Worm (Caenorhabditis elegans) whole organism, L4 larva: ENCODE results near the gene srw-48.
A peak's percentile ranks its signal among the peaks of the same experiment; 100 is the strongest.

Source experiments
- F10B5.3 ChIP-seq: sonication (generic microtip); optimal IDR thresholded peaks from 2 replicates; lab custom pipeline; 2016; ENCODE audit warnings: mild to moderate bottlenecking, missing genetic modification characterization, missing compliant biosample characterization
- F26F4.8 ChIP-seq: fragments of 200-800 bp; sonication (Bioruptor generic); conservative IDR thresholded peaks from 2 replicates; pipeline ENCODE4 v1.3.6; 2022; ENCODE audit warnings: missing genetic modification characterization, missing compliant biosample characterization
- R02D3.7 ChIP-seq: fragments of 150-350 bp; sonication (generic microtip); optimal IDR thresholded peaks from 3 replicates; lab custom pipeline; 2014; ENCODE audit warnings: missing biosample characterization, missing genetic modification characterization
- T20F7.1 ChIP-seq: fragments of 200-800 bp; sonication (Bioruptor generic); optimal IDR thresholded peaks from 2 replicates; lab custom pipeline; 2018; ENCODE audit warnings: mild to moderate bottlenecking, missing genetic modification characterization, missing compliant biosample characterization
- T26A8.4 ChIP-seq: fragments of 200-800 bp; sonication (Bioruptor generic); IDR thresholded peaks from 2 replicates; pipeline ENCODE4 v1.3.6; 2022; ENCODE audit warnings: missing genetic modification characterization, missing compliant biosample characterization
- Y105C5A.15 ChIP-seq: fragments of 200-800 bp; sonication (Bioruptor generic); IDR thresholded peaks from 2 replicates; pipeline ENCODE4 v1.3.6; 2022; ENCODE audit warnings: missing genetic modification characterization, missing compliant biosample characterization
- aha-1 ChIP-seq: fragments of 150-350 bp; peaks from one replicate; lab custom pipeline; 2014; ENCODE audit warnings: missing biosample characterization, missing genetic modification characterization
- aly-2 ChIP-seq: sonication (generic microtip); optimal IDR thresholded peaks from 2 replicates; lab custom pipeline; 2018; ENCODE audit warnings: missing biosample characterization, missing genetic modification characterization
- attf-4 ChIP-seq: sonication (generic microtip); optimal IDR thresholded peaks from 3 replicates; lab custom pipeline; 2017; ENCODE audit warnings: missing biosample characterization, missing genetic modification characterization
- cey-2 ChIP-seq: sonication (generic microtip); optimal IDR thresholded peaks from 3 replicates; lab custom pipeline; 2017; ENCODE audit warnings: missing genetic modification characterization, mild to moderate bottlenecking, missing compliant biosample characterization, antibody characterized with exemption, borderline replicate concordance; ENCODE audit not compliant: insufficient read depth
- ctbp-1 ChIP-seq: fragments of 200-800 bp; sonication (Bioruptor generic); IDR thresholded peaks from 2 replicates; pipeline ENCODE4 v1.3.6; 2022; ENCODE audit warnings: missing genetic modification reagents, missing genetic modification characterization, missing compliant biosample characterization
- daf-19 ChIP-seq: fragments of 200-800 bp; sonication (Bioruptor generic); conservative IDR thresholded peaks from 2 replicates; pipeline ENCODE4 v1.3.6; 2022; ENCODE audit warnings: missing genetic modification characterization, missing compliant biosample characterization
- duxl-1 ChIP-seq: sonication (generic microtip); optimal IDR thresholded peaks from 2 replicates; lab custom pipeline; 2016; ENCODE audit warnings: mild to moderate bottlenecking, missing genetic modification characterization, moderate library complexity, missing compliant biosample characterization; ENCODE audit not compliant: poor library complexity
- dve-1 ChIP-seq: sonication (generic microtip); optimal IDR thresholded peaks from 2 replicates; lab custom pipeline; 2017; ENCODE audit warnings: antibody characterized with exemption, mild to moderate bottlenecking, missing genetic modification characterization, missing compliant biosample characterization; ENCODE audit not compliant: insufficient read depth
- fkh-10 ChIP-seq: fragments of 150-350 bp; optimal IDR thresholded peaks from 2 replicates; lab custom pipeline; 2014; ENCODE audit warnings: missing biosample characterization, missing genetic modification reagents, missing genetic modification characterization
- fos-1 ChIP-seq: fragments of 150-350 bp; optimal IDR thresholded peaks from 2 replicates; lab custom pipeline; 2014; ENCODE audit warnings: missing biosample characterization, missing genetic modification characterization
- hif-1 ChIP-seq, 2 experiments: sonication (generic microtip); optimal IDR thresholded peaks; 2 replicates each; lab custom pipeline; 2016 to 2017; ENCODE audit warnings: missing compliant biosample characterization in 2 of 2, missing genetic modification characterization in 2 of 2, missing genetic modification reagents in 2 of 2, missing genotype in 2 of 2, mild to moderate bottlenecking in 1 of 2
- hmg-1.1 ChIP-seq: fragments of 200-800 bp; sonication (Bioruptor generic); IDR thresholded peaks from 2 replicates; pipeline ENCODE4 v1.3.6; 2022; ENCODE audit warnings: missing genetic modification reagents, missing genetic modification characterization, missing compliant biosample characterization
- lim-7 ChIP-seq: fragments of 200-800 bp; sonication (Bioruptor generic); IDR thresholded peaks from 2 replicates; pipeline ENCODE4 v1.3.6; 2022; ENCODE audit warnings: missing genetic modification characterization, missing compliant biosample characterization
- lin-29 ChIP-seq: fragments of 200-800 bp; sonication (Bioruptor generic); IDR thresholded peaks from 2 replicates; pipeline ENCODE4 v1.3.6; 2022; ENCODE audit warnings: missing genetic modification reagents, missing genetic modification characterization, missing compliant biosample characterization
- lin-38 ChIP-seq: fragments of 200-800 bp; sonication (Bioruptor generic); IDR thresholded peaks from 2 replicates; pipeline ENCODE4 v1.3.6; 2022; ENCODE audit warnings: missing genetic modification reagents, missing genetic modification characterization, missing compliant biosample characterization
- madf-5 ChIP-seq, 2 experiments: fragments of 200-800 bp; sonication (Bioruptor generic); IDR thresholded peaks; 2 replicates each; pipeline ENCODE4 v1.3.6; 2022; ENCODE audit warnings: missing compliant biosample characterization in 2 of 2, missing genetic modification characterization in 2 of 2
- mep-1 ChIP-seq: fragments of 150-350 bp; sonication (generic microtip); optimal IDR thresholded peaks from 3 replicates; lab custom pipeline; 2014; ENCODE audit warnings: missing biosample characterization, missing genetic modification characterization
- mes-2 ChIP-seq: sonication (generic microtip); optimal IDR thresholded peaks from 2 replicates; lab custom pipeline; 2016; ENCODE audit warnings: missing genotype, mild to moderate bottlenecking, missing genetic modification characterization, missing compliant biosample characterization; ENCODE audit not compliant: poor library complexity, severe bottlenecking
- mxl-2 ChIP-seq: fragments of 200-800 bp; sonication (Bioruptor generic); conservative IDR thresholded peaks from 2 replicates; pipeline ENCODE4 v1.3.6; 2022; ENCODE audit warnings: missing genetic modification reagents, missing genetic modification characterization, missing compliant biosample characterization
- nhr-102 ChIP-seq: sonication (generic microtip); optimal IDR thresholded peaks from 2 replicates; lab custom pipeline; 2016; ENCODE audit warnings: mild to moderate bottlenecking, missing genetic modification characterization, moderate library complexity, missing compliant biosample characterization
- nhr-11 ChIP-seq: fragments of 150-350 bp; optimal IDR thresholded peaks from 2 replicates; lab custom pipeline; 2014; ENCODE audit warnings: missing biosample characterization, missing genetic modification characterization
- nhr-25 ChIP-seq: sonication (generic microtip); optimal IDR thresholded peaks from 2 replicates; lab custom pipeline; 2017; ENCODE audit warnings: missing genetic modification characterization, mild to moderate bottlenecking, missing compliant biosample characterization, antibody characterized with exemption, moderate library complexity, borderline replicate concordance; ENCODE audit not compliant: insufficient read depth
- nhr-28 ChIP-seq: fragments of 150-350 bp; optimal IDR thresholded peaks from 2 replicates; lab custom pipeline; 2014; ENCODE audit warnings: missing biosample characterization, missing genetic modification characterization
- nhr-41 ChIP-seq: fragments of 200-800 bp; sonication (Bioruptor generic); IDR thresholded peaks from 2 replicates; pipeline ENCODE4 v1.3.6; 2022; ENCODE audit warnings: missing genetic modification reagents, missing genetic modification characterization, missing compliant biosample characterization
- nhr-6 ChIP-seq: fragments of 150-350 bp; optimal IDR thresholded peaks from 2 replicates; lab custom pipeline; 2014; ENCODE audit warnings: missing biosample characterization, missing genetic modification characterization
- rbr-2 ChIP-seq: sonication (generic microtip); optimal IDR thresholded peaks from 2 replicates; lab custom pipeline; 2016; ENCODE audit warnings: missing genotype, missing genetic modification characterization, missing compliant biosample characterization
- sdz-12 ChIP-seq: fragments of 200-800 bp; sonication (Bioruptor generic); optimal IDR thresholded peaks from 2 replicates; lab custom pipeline; 2018; ENCODE audit warnings: mild to moderate bottlenecking, missing genetic modification characterization, missing compliant biosample characterization
- set-16 ChIP-seq: fragments of 200-800 bp; sonication (Bioruptor generic); IDR thresholded peaks from 2 replicates; pipeline ENCODE4 v1.3.6; 2022; ENCODE audit warnings: missing genetic modification reagents, missing genetic modification characterization, missing compliant biosample characterization
- snpc-4 ChIP-seq: fragments of 150-350 bp; optimal IDR thresholded peaks from 2 replicates; lab custom pipeline; 2014; ENCODE audit warnings: missing biosample characterization, missing genetic modification characterization
- tag-97 ChIP-seq: fragments of 200-800 bp; sonication (Bioruptor generic); IDR thresholded peaks from 2 replicates; pipeline ENCODE4 v1.3.6; 2022; ENCODE audit warnings: missing genetic modification characterization, missing compliant biosample characterization
- unc-62 ChIP-seq, 3 experiments: fragments of 150-350 bp in 1 of 3; sonication (generic microtip); optimal IDR thresholded peaks in 2 of 3; peaks in 1 of 3; 1 replicate in 1 of 3; 2 replicates in 2 of 3; lab custom pipeline; 2014 to 2017; ENCODE audit warnings: missing biosample characterization in 3 of 3, missing genetic modification characterization in 3 of 3, missing genetic modification reagents in 3 of 3, missing genotype in 1 of 3
- zfp-2 ChIP-seq: sonication (generic microtip); optimal IDR thresholded peaks from 2 replicates; lab custom pipeline; 2016; ENCODE audit warnings: mild to moderate bottlenecking, missing genetic modification characterization, missing compliant biosample characterization
- zfp-3 ChIP-seq: fragments of 200-800 bp; sonication (Bioruptor generic); conservative IDR thresholded peaks from 2 replicates; pipeline ENCODE4 v1.3.6; 2022; ENCODE audit warnings: missing genetic modification reagents, missing genetic modification characterization, missing compliant biosample characterization
- zip-11 ChIP-seq: fragments of 200-800 bp; sonication (Bioruptor generic); IDR thresholded peaks from 2 replicates; pipeline ENCODE4 v1.3.6; 2022; ENCODE audit warnings: missing genetic modification characterization, missing compliant biosample characterization

The srw-48 gene

ce11 chrV:16401519-16401918 is 19.3 kb upstream of the srw-48 start, which contains the start of gene F13A7.14 (continued):
- peak; percentile 68; the same call in 1 of the 2 replicates for TF ChIP-seq tag-97 (GFP tag; lab: Robert Waterston, UW)
- TF ChIP-seq hmg-1.1 (GFP tag; lab: Robert Waterston, UW): peak; percentile 59
- TF ChIP-seq mes-2 (tag; lab: Kevin White, UChicago): peak; percentile 100
- TF ChIP-seq rbr-2 (tag; lab: Kevin White, UChicago): peak; percentile 52
- TF ChIP-seq nhr-102 (tag; lab: Kevin White, UChicago): peak; percentile 77
- TF ChIP-seq madf-5 (GFP tag; IDR thresholded peaks at IDR 0.05; lab: Robert Waterston, UW): peak in 1 of 2 experiments; percentile 76; a peak in 1 of 4 replicates

DNA sequence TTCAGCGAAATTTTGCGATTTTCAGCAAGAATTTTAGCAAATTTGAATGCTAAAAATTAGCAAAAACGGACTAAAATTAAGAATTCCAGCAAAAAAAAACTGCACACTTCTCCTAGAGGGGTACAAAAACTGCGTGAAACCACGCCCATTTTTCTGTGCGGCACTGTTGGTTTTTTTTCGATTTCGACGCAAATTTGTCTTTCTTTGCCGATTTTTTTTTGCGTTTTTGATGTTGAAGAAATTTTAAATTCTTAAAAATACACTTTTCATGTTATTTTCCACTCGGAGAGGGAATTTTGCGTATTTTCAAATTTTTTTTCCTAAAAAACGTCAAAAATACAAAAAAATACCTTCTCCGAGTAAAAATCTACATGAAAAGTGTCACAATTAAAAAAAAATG is 16.8 kb upstream of the srw-48 start, which contains the start of gene syp-1:
TSS of gene syp-1 (plus strand) at position 301 of the 400 bp plus-strand sequence.
- TF ChIP-seq nhr-11 (tag; lab: Kevin White, UChicago) (no peak), fos-1 (no peak), fkh-10 (GFP tag; lab: Kevin White, UChicago) (no peak), lin-29 (GFP tag; lab: Robert Waterston, UW) (no peak), F10B5.3 (tag; lab: Kevin White, UChicago) (no peak)

DNA sequence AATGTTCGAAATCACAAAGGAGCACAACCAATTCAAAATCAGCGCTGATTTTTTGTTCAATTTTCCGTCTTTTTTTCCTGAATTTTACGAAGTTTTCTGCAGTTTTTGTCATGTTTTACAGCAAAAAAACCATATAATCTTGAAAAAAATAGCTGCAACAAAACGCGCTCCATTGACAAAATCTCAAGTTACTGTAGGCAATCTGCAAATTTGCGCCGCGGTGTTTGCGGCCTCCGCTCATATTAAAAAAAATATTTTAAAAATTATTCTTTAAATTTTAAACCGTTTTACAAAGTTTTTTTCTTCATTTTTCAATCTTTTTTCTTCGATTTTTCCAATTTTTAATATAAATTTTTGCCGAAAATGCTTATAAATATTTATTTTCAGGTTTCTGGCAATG is 15.4 kb upstream of the srw-48 start:
- TF ChIP-seq lin-38 (GFP tag; lab: Robert Waterston, UW): peak; percentile 75
- TF ChIP-seq zfp-3: no peak
- no peak for TF ChIP-seq set-16 (GFP tag; lab: Robert Waterston, UW)

- TF ChIP-seq lim-7 (GFP tag; lab: Robert Waterston, UW): no peak
- peak in 1 of 2 experiments; percentile 70 for TF ChIP-seq unc-62 (GFP tag; optimal IDR thresholded peaks at IDR 0.05 in 1 of 2; lab: Kevin White, UChicago)
- TF ChIP-seq unc-62 (tag; optimal IDR thresholded peaks at IDR 0.05; lab: Kevin White, UChicago): no peak
- TF ChIP-seq, all 104 proteins: peak for 1
These were observed 14.4 kb upstream of the srw-48 start for ce11 chrV:16406357-16406756.

DNA sequence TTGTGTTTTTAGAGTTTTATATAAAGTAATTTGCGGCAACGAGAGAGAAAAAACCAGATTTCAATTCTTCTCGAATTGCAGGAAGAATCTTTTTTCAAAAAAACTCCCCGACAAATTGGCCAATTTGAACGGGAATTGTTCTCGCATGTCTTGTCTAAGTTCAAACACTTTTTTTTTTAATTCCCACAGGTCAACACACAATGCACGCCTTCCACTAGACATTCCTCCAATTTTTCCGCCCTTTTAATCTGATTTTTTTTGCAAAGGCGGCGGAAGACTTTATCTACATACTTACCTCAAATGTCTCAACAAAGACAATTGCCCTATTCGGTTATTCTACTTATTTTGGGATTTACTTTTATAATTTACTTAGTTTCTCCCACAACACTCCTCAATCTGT is 13.1 kb upstream of the srw-48 start, which contains the start of gene F26D2.3:
TSS of gene F26D2.3 (plus strand) at position 301 of the 400 bp plus-strand sequence.
- TF ChIP-seq nhr-41 (GFP tag; lab: Robert Waterston, UW) (no peak), F26F4.8 (GFP tag; lab: Robert Waterston, UW) (no peak), R02D3.7 (no peak), nhr-25 (tag; lab: Kevin White, UChicago) (no peak), lin-38 (GFP tag; lab: Robert Waterston, UW) (no peak)

DNA sequence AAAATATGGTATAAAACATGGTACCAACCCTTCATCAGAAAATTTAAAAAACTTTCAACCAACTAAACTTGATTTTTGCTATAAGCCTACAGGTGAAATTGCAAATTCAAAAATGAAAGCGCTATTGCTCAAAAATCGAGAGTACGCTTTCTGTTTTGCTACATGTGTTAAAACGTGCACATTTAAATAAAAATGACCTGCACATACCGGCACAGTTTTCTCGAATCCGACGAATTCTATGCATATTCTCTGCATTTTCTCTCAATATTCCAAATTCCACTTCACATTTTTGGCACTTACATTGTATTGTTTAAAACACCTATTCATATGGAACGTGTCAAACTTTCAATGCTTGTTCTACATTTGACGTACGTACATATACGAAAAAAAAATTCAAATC is 10.3 kb upstream of the srw-48 start, which contains the start of gene srh-145:
TSS of gene srh-145 (plus strand) at position 193 of the 400 bp plus-strand sequence.
- TF ChIP-seq zfp-2 (tag; lab: Kevin White, UChicago) (no peak), ctbp-1 (GFP tag; lab: Robert Waterston, UW) (no peak), mxl-2 (GFP tag; lab: Robert Waterston, UW) (0 out of 2 replicates have a peak, but pooled peaks have one; percentile 11), nhr-6 (tag; lab: Kevin White, UChicago) (no peak), duxl-1 (tag; lab: Kevin White, UChicago) (no peak), mep-1 (tag; lab: Kevin White, UChicago) (no peak), Y105C5A.15 (GFP tag; lab: Robert Waterston, UW) (no peak), zip-11 (GFP tag; lab: Robert Waterston, UW) (no peak), cey-2 (tag; lab: Kevin White, UChicago) (no peak), daf-19 (GFP tag; lab: Robert Waterston, UW) (no peak), hif-1 (tag; optimal IDR thresholded peaks at IDR 0.05; lab: Kevin White, UChicago) (no peak), nhr-28 (tag; lab: Kevin White, UChicago) (no peak), dve-1 (tag; lab: Kevin White, UChicago) (no peak), lin-38 (GFP tag; lab: Robert Waterston, UW) (no peak), lim-7 (GFP tag; lab: Robert Waterston, UW) (no peak), sdz-12 (GFP tag; lab: Kevin White, UChicago) (no peak), T20F7.1 (GFP tag; lab: Kevin White, UChicago) (no peak), fos-1 (no peak), snpc-4 (tag; lab: Kevin White, UChicago) (no peak), T26A8.4 (GFP tag; lab: Robert Waterston, UW) (no peak), unc-62 (GFP tag; optimal IDR thresholded peaks at IDR 0.05 in 1 of 2; lab: Kevin White, UChicago) (peak in 1 of 2 experiments; percentile 60), unc-62 (tag; optimal IDR thresholded peaks at IDR 0.05; lab: Kevin White, UChicago) (no peak), aly-2 (tag; lab: Kevin White, UChicago) (no peak), attf-4 (tag; lab: Kevin White, UChicago) (no peak), aha-1 (tag; lab: Kevin White, UChicago) (peak; percentile 78)
